Worm (Caenorhabditis elegans) whole organism, young adult: Measurements from ENCODE around the gene Y73B6BL.44.

Experiments
- B0261.1 ChIP-seq: sonication (generic microtip); optimal IDR thresholded peaks from 2 replicates; lab custom pipeline; 2016; ENCODE audit warnings: mild to moderate bottlenecking, missing genetic modification characterization, moderate library complexity, missing compliant biosample characterization
- B0336.3 ChIP-seq: fragments of 200-800 bp; sonication (Bioruptor generic); IDR thresholded peaks from 2 replicates; pipeline ENCODE4 v1.3.6; 2022; ENCODE audit warnings: missing genetic modification characterization, missing compliant biosample characterization
- C17E4.6 ChIP-seq: fragments of 200-800 bp; sonication (Bioruptor generic); IDR thresholded peaks from 2 replicates; pipeline ENCODE4 v1.3.6; 2022; ENCODE audit warnings: missing genetic modification reagents, missing genetic modification characterization, missing compliant biosample characterization
- F10E7.11 ChIP-seq: sonication (generic microtip); optimal IDR thresholded peaks from 2 replicates; lab custom pipeline; 2017; ENCODE audit warnings: mild to moderate bottlenecking, missing genetic modification characterization, moderate library complexity, missing compliant biosample characterization
- F22D6.2 ChIP-seq: sonication (generic microtip); optimal IDR thresholded peaks from 2 replicates; lab custom pipeline; 2016; ENCODE audit warnings: mild to moderate bottlenecking, missing genetic modification characterization, missing compliant biosample characterization
- F49E8.2 ChIP-seq: sonication (generic microtip); optimal IDR thresholded peaks from 3 replicates; lab custom pipeline; 2017; ENCODE audit warnings: missing genetic modification characterization, mild to moderate bottlenecking, missing compliant biosample characterization, antibody characterized with exemption, moderate library complexity; ENCODE audit not compliant: insufficient read depth
- F52B5.7 ChIP-seq: sonication (generic microtip); optimal IDR thresholded peaks from 2 replicates; lab custom pipeline; 2016; ENCODE audit warnings: mild to moderate bottlenecking, missing genetic modification characterization, missing compliant biosample characterization
- K12H6.12 ChIP-seq: fragments of 200-800 bp; sonication (Bioruptor generic); optimal IDR thresholded peaks from 2 replicates; lab custom pipeline; 2018; ENCODE audit warnings: mild to moderate bottlenecking, missing genetic modification characterization, missing compliant biosample characterization
- Y53F4B.3 ChIP-seq: fragments of 200-800 bp; sonication (Bioruptor generic); IDR thresholded peaks from 2 replicates; pipeline ENCODE4 v1.3.6; 2022; ENCODE audit warnings: missing genetic modification reagents, missing genetic modification characterization, missing compliant biosample characterization
- Y53G8AR.9 ChIP-seq: fragments of 200-800 bp; sonication (Bioruptor generic); conservative IDR thresholded peaks from 2 replicates; pipeline ENCODE4 v1.3.6; 2022; ENCODE audit warnings: missing genetic modification reagents, missing genetic modification characterization, missing compliant biosample characterization
- Y95B8A.8 ChIP-seq: fragments of 200-800 bp; sonication (Bioruptor generic); IDR thresholded peaks from 2 replicates; pipeline ENCODE4 v1.3.6; 2022; ENCODE audit warnings: missing genetic modification reagents, missing genetic modification characterization, missing compliant biosample characterization
- athp-1 ChIP-seq: sonication (generic microtip); optimal IDR thresholded peaks from 2 replicates; lab custom pipeline; 2017; ENCODE audit warnings: mild to moderate bottlenecking, missing genetic modification characterization, missing compliant biosample characterization
- attf-3 ChIP-seq: fragments of 200-800 bp; sonication (Bioruptor generic); conservative IDR thresholded peaks from 2 replicates; pipeline ENCODE4 v1.3.6; 2022; ENCODE audit warnings: missing genetic modification reagents, missing genetic modification characterization, missing compliant biosample characterization
- attf-5 ChIP-seq: fragments of 200-800 bp; sonication (Bioruptor generic); optimal IDR thresholded peaks from 2 replicates; lab custom pipeline; 2018; ENCODE audit warnings: mild to moderate bottlenecking, missing genetic modification characterization, missing compliant biosample characterization
- attf-6 ChIP-seq: fragments of 200-800 bp; sonication (Bioruptor generic); IDR thresholded peaks from 2 replicates; pipeline ENCODE4 v1.3.6; 2022; ENCODE audit warnings: missing genetic modification reagents, missing genetic modification characterization, missing compliant biosample characterization
- cebp-1 ChIP-seq, 2 experiments: fragments of 200-800 bp in 1 of 2; sonication (Bioruptor generic) in 1 of 2; sonication (generic microtip) in 1 of 2; IDR thresholded peaks in 1 of 2; optimal IDR thresholded peaks in 1 of 2; 2 replicates each; pipeline versions ENCODE4 v1.3.6 to Lab custom; 2017 to 2022; ENCODE audit warnings: missing compliant biosample characterization in 2 of 2, missing genetic modification characterization in 2 of 2, mild to moderate bottlenecking in 1 of 2, missing genetic modification reagents in 1 of 2, moderate library complexity in 1 of 2
- cebp-2 ChIP-seq: fragments of 200-800 bp; sonication (Bioruptor generic); IDR thresholded peaks from 2 replicates; pipeline ENCODE4 v1.3.6; 2022; ENCODE audit warnings: missing genetic modification characterization, missing compliant biosample characterization
- ceh-27 ChIP-seq: fragments of 200-800 bp; sonication (Bioruptor generic); optimal IDR thresholded peaks from 2 replicates; lab custom pipeline; 2018; ENCODE audit warnings: mild to moderate bottlenecking, missing genetic modification characterization, moderate library complexity, missing compliant biosample characterization
- ceh-58 ChIP-seq: fragments of 200-800 bp; sonication (Bioruptor generic); IDR thresholded peaks from 2 replicates; pipeline ENCODE4 v1.3.6; 2022; ENCODE audit warnings: missing genetic modification characterization, missing compliant biosample characterization
- ceh-79 ChIP-seq: sonication (generic microtip); optimal IDR thresholded peaks from 2 replicates; lab custom pipeline; 2017; ENCODE audit warnings: mild to moderate bottlenecking, missing genetic modification characterization, missing compliant biosample characterization
- ceh-91 ChIP-seq: fragments of 200-800 bp; sonication (Bioruptor generic); IDR thresholded peaks from 2 replicates; pipeline ENCODE4 v1.3.6; 2022; ENCODE audit warnings: missing genetic modification reagents, missing genetic modification characterization, missing compliant biosample characterization
- chd-7 ChIP-seq: sonication (generic microtip); optimal IDR thresholded peaks from 2 replicates; lab custom pipeline; 2016; ENCODE audit warnings: mild to moderate bottlenecking, missing genetic modification characterization, moderate library complexity, missing compliant biosample characterization
- die-1 ChIP-seq: sonication (generic microtip); optimal IDR thresholded peaks from 2 replicates; lab custom pipeline; 2016; ENCODE audit warnings: missing genotype, mild to moderate bottlenecking, missing genetic modification characterization, missing compliant biosample characterization
- dox-1 ChIP-seq: fragments of 200-800 bp; sonication (Bioruptor generic); IDR thresholded peaks from 2 replicates; pipeline ENCODE4 v1.3.6; 2022; ENCODE audit warnings: missing genetic modification reagents, missing genetic modification characterization, missing compliant biosample characterization
- efl-1 ChIP-seq: fragments of 150-350 bp; optimal IDR thresholded peaks from 2 replicates; lab custom pipeline; 2014; ENCODE audit warnings: missing biosample characterization, missing genetic modification reagents, missing genetic modification characterization
- egl-44 ChIP-seq: fragments of 200-800 bp; sonication (Bioruptor generic); IDR thresholded peaks from 2 replicates; pipeline ENCODE4 v1.3.6; 2022; ENCODE audit warnings: missing genetic modification reagents, missing genetic modification characterization, missing compliant biosample characterization
- fkh-3 ChIP-seq: sonication (generic microtip); optimal IDR thresholded peaks from 2 replicates; lab custom pipeline; 2016; ENCODE audit warnings: mild to moderate bottlenecking, missing genetic modification characterization, missing compliant biosample characterization
- gei-17 ChIP-seq: fragments of 200-800 bp; sonication (Bioruptor generic); optimal IDR thresholded peaks from 2 replicates; lab custom pipeline; 2018; ENCODE audit warnings: mild to moderate bottlenecking, missing genetic modification characterization, missing compliant biosample characterization
- him-1 ChIP-seq: sonication (generic microtip); optimal IDR thresholded peaks from 2 replicates; lab custom pipeline; 2016; ENCODE audit warnings: missing genotype, missing genetic modification reagents, missing genetic modification characterization, missing compliant biosample characterization
- lin-26 ChIP-seq: fragments of 200-800 bp; sonication (Bioruptor generic); IDR thresholded peaks from 2 replicates; pipeline ENCODE4 v1.3.6; 2022; ENCODE audit warnings: missing genetic modification reagents, missing genetic modification characterization, missing compliant biosample characterization
- lir-1 ChIP-seq: fragments of 200-800 bp; sonication (Bioruptor generic); conservative IDR thresholded peaks from 2 replicates; pipeline ENCODE4 v1.3.6; 2022; ENCODE audit warnings: missing genetic modification reagents, missing genetic modification characterization, missing compliant biosample characterization
- madf-10 ChIP-seq: sonication (generic microtip); optimal IDR thresholded peaks from 2 replicates; lab custom pipeline; 2016; ENCODE audit warnings: mild to moderate bottlenecking, missing genetic modification characterization, missing compliant biosample characterization
- nfya-1 ChIP-seq: sonication (generic microtip); optimal IDR thresholded peaks from 2 replicates; lab custom pipeline; 2017; ENCODE audit warnings: antibody characterized with exemption, missing compliant biosample characterization, missing genetic modification characterization, borderline replicate concordance; ENCODE audit not compliant: insufficient read depth
- nfyb-1 ChIP-seq: fragments of 200-800 bp; sonication (Bioruptor generic); IDR thresholded peaks from 2 replicates; pipeline ENCODE4 v1.3.6; 2022; ENCODE audit warnings: missing genetic modification reagents, missing genetic modification characterization, missing compliant biosample characterization
- nhr-120 ChIP-seq: fragments of 200-800 bp; sonication (Bioruptor generic); IDR thresholded peaks from 2 replicates; pipeline ENCODE4 v1.3.6; 2022; ENCODE audit warnings: missing genetic modification characterization, missing compliant biosample characterization
- nhr-80 ChIP-seq: sonication (generic microtip); optimal IDR thresholded peaks from 2 replicates; lab custom pipeline; 2016; ENCODE audit warnings: missing genetic modification characterization, missing compliant biosample characterization
- nhr-90 ChIP-seq: sonication (generic microtip); optimal IDR thresholded peaks from 2 replicates; lab custom pipeline; 2016; ENCODE audit warnings: missing genotype, mild to moderate bottlenecking, missing genetic modification characterization, missing compliant biosample characterization
- pbrm-1 ChIP-seq: fragments of 200-800 bp; sonication (Bioruptor generic); IDR thresholded peaks from 2 replicates; pipeline ENCODE4 v1.3.6; 2022; ENCODE audit warnings: missing genetic modification reagents, missing genetic modification characterization, missing compliant biosample characterization
- rcor-1 ChIP-seq: fragments of 200-800 bp; sonication (Bioruptor generic); IDR thresholded peaks from 2 replicates; pipeline ENCODE4 v1.3.6; 2022; ENCODE audit warnings: missing genetic modification reagents, missing genetic modification characterization, missing compliant biosample characterization
- repo-1 ChIP-seq: sonication (generic microtip); optimal IDR thresholded peaks from 2 replicates; lab custom pipeline; 2017; ENCODE audit warnings: mild to moderate bottlenecking, missing genetic modification characterization, missing compliant biosample characterization
- sdz-38 ChIP-seq: sonication (generic microtip); optimal IDR thresholded peaks from 2 replicates; lab custom pipeline; 2016; ENCODE audit warnings: missing genotype, missing genetic modification characterization, missing compliant biosample characterization
- sea-2 ChIP-seq: fragments of 200-800 bp; sonication (Bioruptor generic); IDR thresholded peaks from 2 replicates; pipeline ENCODE4 v1.3.6; 2022; ENCODE audit warnings: missing genetic modification characterization, missing compliant biosample characterization
- snpc-1.3 ChIP-seq: sonication (generic microtip); optimal IDR thresholded peaks from 2 replicates; lab custom pipeline; 2017; ENCODE audit warnings: missing genetic modification characterization, mild to moderate bottlenecking, missing compliant biosample characterization, antibody characterized with exemption, moderate library complexity, missing genotype, missing genetic modification reagents; ENCODE audit not compliant: insufficient read depth
- tbx-9 ChIP-seq: sonication (generic microtip); optimal IDR thresholded peaks from 2 replicates; lab custom pipeline; 2016; ENCODE audit warnings: borderline replicate concordance, missing genetic modification characterization, inconsistent platforms, missing compliant biosample characterization
- xnd-1 ChIP-seq: sonication (generic microtip); optimal IDR thresholded peaks from 2 replicates; lab custom pipeline; 2016; ENCODE audit warnings: missing genotype, missing genetic modification reagents, missing genetic modification characterization, missing compliant biosample characterization
- zim-3 ChIP-seq: sonication (generic microtip); optimal IDR thresholded peaks from 2 replicates; lab custom pipeline; 2017; ENCODE audit warnings: mild to moderate bottlenecking, missing genetic modification characterization, moderate library complexity, missing compliant biosample characterization
- ztf-22 ChIP-seq: fragments of 200-800 bp; sonication (Bioruptor generic); optimal IDR thresholded peaks from 2 replicates; lab custom pipeline; 2018; ENCODE audit warnings: mild to moderate bottlenecking, missing genetic modification characterization, moderate library complexity, missing compliant biosample characterization
- ztf-6 ChIP-seq: fragments of 200-800 bp; sonication (Bioruptor generic); IDR thresholded peaks from 2 replicates; pipeline ENCODE4 v1.3.6; 2022; ENCODE audit warnings: missing genetic modification reagents, missing genetic modification characterization, missing compliant biosample characterization

Y73B6BL.44 gene

ce11 chrIV:6524531-6524930, 31.1 kb downstream of the Y73B6BL.44 start, which contains the start of gene C01G5.5 (continued):
- TF ChIP-seq B0261.1 (tag; lab: Kevin White, UChicago) (no peak), repo-1 (tag; lab: Kevin White, UChicago) (peak; percentile 10), egl-44 (no peak), gei-17 (GFP tag; lab: Kevin White, UChicago) (no peak), ceh-91 (GFP tag; lab: Robert Waterston, UW) (no peak), ceh-58 (GFP tag; lab: Robert Waterston, UW) (no peak), attf-3 (GFP tag; lab: Robert Waterston, UW) (no peak), C17E4.6 (GFP tag; lab: Robert Waterston, UW) (no peak), snpc-1.3 (tag; lab: Kevin White, UChicago) (no peak), sea-2 (GFP tag; lab: Robert Waterston, UW) (no peak), pbrm-1 (no peak), Y53F4B.3 (GFP tag; lab: Robert Waterston, UW) (no peak), attf-5 (GFP tag; lab: Kevin White, UChicago) (no peak), nfya-1 (no peak), nhr-90 (no peak), xnd-1 (tag; lab: Kevin White, UChicago) (no peak), Y95B8A.8 (GFP tag; lab: Robert Waterston, UW) (0 out of 2 replicates have a peak, but pooled peaks have one; percentile 8), nfyb-1 (GFP tag; lab: Robert Waterston, UW) (peak; percentile 50; the same call in 1 of the 2 replicates), cebp-1 (GFP tag; IDR thresholded peaks at IDR 0.05; lab: Robert Waterston, UW) (no peak), cebp-1 (tag; optimal IDR thresholded peaks at IDR 0.05; lab: Kevin White, UChicago) (peak; percentile 36), chd-7 (tag; lab: Kevin White, UChicago) (no peak), ceh-27 (GFP tag; lab: Kevin White, UChicago) (no peak), athp-1 (no peak), madf-10 (tag; lab: Kevin White, UChicago) (no peak), lir-1 (GFP tag; lab: Robert Waterston, UW) (no peak), F22D6.2 (no peak), rcor-1 (GFP tag; lab: Robert Waterston, UW) (no peak), attf-6 (GFP tag; lab: Robert Waterston, UW) (no peak), F10E7.11 (no peak), F49E8.2 (no peak), ztf-22 (GFP tag; lab: Kevin White, UChicago) (no peak), die-1 (tag; lab: Kevin White, UChicago) (no peak)

ce11 chrIV:6526522-6526921, 33.1 kb downstream of the Y73B6BL.44 start:
- TF ChIP-seq efl-1 (no peak), attf-5 (GFP tag; lab: Kevin White, UChicago) (no peak), F52B5.7 (tag; lab: Kevin White, UChicago) (peak; percentile 41), ztf-6 (GFP tag; lab: Robert Waterston, UW) (no peak), him-1 (tag; lab: Kevin White, UChicago) (peak; percentile 12), zim-3 (tag; lab: Kevin White, UChicago) (peak; percentile 19), cebp-1 (GFP tag; IDR thresholded peaks at IDR 0.05; lab: Robert Waterston, UW) (no peak), cebp-1 (tag; optimal IDR thresholded peaks at IDR 0.05; lab: Kevin White, UChicago) (peak; percentile 35), Y53G8AR.9 (GFP tag; lab: Robert Waterston, UW) (peak; percentile 87), lin-26 (GFP tag; lab: Robert Waterston, UW) (peak; percentile 65; the same call in 1 of the 2 replicates), dox-1 (GFP tag; lab: Robert Waterston, UW) (no peak), sdz-38 (no peak), ceh-79 (tag; lab: Kevin White, UChicago) (peak; percentile 21), nhr-120 (no peak), sea-2 (GFP tag; lab: Robert Waterston, UW) (no peak), madf-10 (tag; lab: Kevin White, UChicago) (no peak), nhr-80 (no peak), athp-1 (peak; percentile 76), cebp-2 (0 out of 2 replicates have a peak, but pooled peaks have one; percentile 72), fkh-3 (tag; lab: Kevin White, UChicago) (peak; percentile 52), K12H6.12 (tag; lab: Kevin White, UChicago) (no peak), tbx-9 (tag; lab: Kevin White, UChicago) (no peak), B0336.3 (peak; percentile 63; the same call in 1 of the 2 replicates), B0261.1 (tag; lab: Kevin White, UChicago) (no peak)
